Worm (Caenorhabditis elegans) whole organism, L3 larva: Measurements from ENCODE around the gene C16C10.13.

Experiments used
- ZK546.5 ChIP-seq: sonication (generic microtip); optimal IDR thresholded peaks from 2 replicates; lab custom pipeline; 2017; ENCODE audit warnings: missing biosample characterization, missing genetic modification characterization
- ama-1 ChIP-seq: fragments of 150-350 bp; optimal IDR thresholded peaks from 2 replicates; lab custom pipeline; 2018
- ceh-16 ChIP-seq: sonication (generic microtip); optimal IDR thresholded peaks from 2 replicates; lab custom pipeline; 2017; ENCODE audit warnings: missing biosample characterization, missing genetic modification characterization
- egl-27 ChIP-seq: sonication (generic microtip); optimal IDR thresholded peaks from 4 replicates; lab custom pipeline; 2017; ENCODE audit warnings: missing biosample characterization, missing genetic modification reagents, missing genetic modification characterization
- elt-2 ChIP-seq: sonication (generic microtip); optimal IDR thresholded peaks from 2 replicates; lab custom pipeline; 2016; ENCODE audit warnings: missing genetic modification reagents, mild to moderate bottlenecking, missing genetic modification characterization, missing compliant biosample characterization
- fos-1 ChIP-seq: fragments of 150-350 bp; optimal IDR thresholded peaks from 2 replicates; lab custom pipeline; 2014; ENCODE audit warnings: missing biosample characterization, missing genetic modification characterization
- nhr-28 ChIP-seq: fragments of 150-350 bp; optimal IDR thresholded peaks from 2 replicates; lab custom pipeline; 2014; ENCODE audit warnings: missing biosample characterization, missing genetic modification characterization
- skn-1 ChIP-seq: fragments of 150-350 bp; optimal IDR thresholded peaks from 2 replicates; lab custom pipeline; 2014; ENCODE audit warnings: missing biosample characterization, missing genetic modification characterization
- zag-1 ChIP-seq: fragments of 150-350 bp; optimal IDR thresholded peaks from 2 replicates; lab custom pipeline; 2014; ENCODE audit warnings: missing biosample characterization, missing genetic modification characterization

DNA sequence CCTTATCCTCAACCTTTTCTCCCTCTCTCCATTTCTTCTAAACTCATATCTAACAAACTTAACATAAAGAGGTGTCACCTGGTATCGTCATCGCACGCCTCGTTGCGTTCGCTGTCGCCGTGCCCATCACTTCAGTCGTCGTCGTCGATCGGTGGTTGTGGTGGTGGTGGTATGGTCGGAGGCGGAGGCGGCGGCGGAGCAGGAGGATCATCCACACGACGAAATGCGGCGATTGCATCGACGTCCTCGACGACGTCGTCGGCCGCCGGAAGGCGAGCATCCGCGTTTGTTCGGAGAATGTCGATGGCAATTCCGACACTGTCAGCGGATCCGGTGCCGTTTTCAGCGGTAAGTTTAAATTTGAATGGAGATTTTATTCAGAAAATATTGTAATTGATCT is 42.2 kb upstream of the C16C10.13 start:
- TF ChIP-seq fos-1 (tag; lab: Kevin White, UChicago) (no peak), ceh-16 (tag; lab: Kevin White, UChicago) (no peak), skn-1 (tag; lab: Kevin White, UChicago) (no peak), ZK546.5 (no peak), ama-1 (lab: Kevin White, UChicago) (no peak), zag-1 (tag; lab: Kevin White, UChicago) (no peak), egl-27 (no peak), elt-2 (tag; lab: Kevin White, UChicago) (no peak), nhr-28 (tag; lab: Kevin White, UChicago) (no peak)
